Fruit fly (Drosophila melanogaster): ENCODE results near the gene Dic1.

Gene Dic1

dm6 chr3R:13400902-13401721 is 36.4 kb downstream of the Dic1 start (continued):
- peak; percentile 91 for TF ChIP-seq CG4318 (GFP tag; optimal IDR thresholded peaks at IDR 0.05)
- peak; percentile 91 for TF ChIP-seq CG1621 (tag; optimal IDR thresholded peaks at IDR 0.05)
- peak; percentile 76 for TF ChIP-seq CG9139 (GFP tag; optimal IDR thresholded peaks at IDR 0.05)
- TF ChIP-seq pdm3 (GFP tag; optimal IDR thresholded peaks at IDR 0.05) = peak; percentile 97
- peak; percentile 68 for TF ChIP-seq CG6854 (GFP tag; optimal IDR thresholded peaks at IDR 0.05)
- peak; percentile 93 for TF ChIP-seq vri (GFP tag; optimal IDR thresholded peaks at IDR 0.05)
- TF ChIP-seq fd85E (GFP tag; optimal IDR thresholded peaks at IDR 0.05) = peak; percentile 74
- peak; percentile 51 for TF ChIP-seq Eip93F (GFP tag; optimal IDR thresholded peaks at IDR 0.05)
- TF ChIP-seq fkh (GFP tag; optimal IDR thresholded peaks at IDR 0.05) = peak; percentile 18
- peak; percentile 94 for TF ChIP-seq Smox (GFP tag; optimal IDR thresholded peaks at IDR 0.05)
- TF ChIP-seq OdsH (GFP tag; optimal IDR thresholded peaks at IDR 0.05) = peak; percentile 96
- peak; percentile 83 for TF ChIP-seq CG11762 (GFP tag; optimal IDR thresholded peaks at IDR 0.05; ENCODE audit: insufficient read depth)
- TF ChIP-seq CG8632 (GFP tag; optimal IDR thresholded peaks at IDR 0.05) = peak; percentile 96
- TF ChIP-seq Eip78C (GFP tag) = peak; percentile 99
- TF ChIP-seq Eip75B (GFP tag; optimal IDR thresholded peaks at IDR 0.05) = peak; percentile 97
- peak; percentile 94 for TF ChIP-seq CG10669 (GFP tag; optimal IDR thresholded peaks at IDR 0.05)
- peak; percentile 25 for TF ChIP-seq Hr38 (GFP tag; optimal IDR thresholded peaks at IDR 0.05)
- peak; percentile 92 for TF ChIP-seq dsx (GFP tag; optimal IDR thresholded peaks at IDR 0.05; ENCODE audit: poor library complexity, severe bottlenecking)
- TF ChIP-seq CG3032 (tag; optimal IDR thresholded peaks at IDR 0.05) = peak; percentile 96
- TF ChIP-seq achi (GFP tag; optimal IDR thresholded peaks at IDR 0.05) = peak; percentile 93
- TF ChIP-seq CG32006 (GFP tag; optimal IDR thresholded peaks at IDR 0.05) = peak; percentile 97
- TF ChIP-seq Hr39 (GFP tag; optimal IDR thresholded peaks at IDR 0.05) = peak; percentile 94
- TF ChIP-seq CG8119 (GFP tag; IDR thresholded peaks at IDR 0.05) = peak; percentile 94
- TF ChIP-seq CG6276 (GFP tag; optimal IDR thresholded peaks at IDR 0.05) = peak; percentile 92
- peak; percentile 91 for TF ChIP-seq fd59A (GFP tag; optimal IDR thresholded peaks at IDR 0.05)
- peak; percentile 85; the same call in 2 of the 3 replicates for TF ChIP-seq eg (GFP tag; IDR thresholded peaks at IDR 0.05)
- TF ChIP-seq Sox14 (GFP tag; optimal IDR thresholded peaks at IDR 0.05) = peak; percentile 96
- peak; percentile 91 to 93 for TF ChIP-seq ss (GFP tag; optimal IDR thresholded peaks at IDR 0.05)
- TF ChIP-seq Lpt (GFP tag; optimal IDR thresholded peaks at IDR 0.05) = peak; percentile 80
- peak; percentile 90 for TF ChIP-seq CG16779 (tag; optimal IDR thresholded peaks at IDR 0.05)
- TF ChIP-seq topi (GFP tag; optimal IDR thresholded peaks at IDR 0.05) = peak; percentile 93
- peak; percentile 93 for TF ChIP-seq CG6808 (GFP tag; optimal IDR thresholded peaks at IDR 0.05)
- peak; percentile 97 for TF ChIP-seq Hr4 (GFP tag; optimal IDR thresholded peaks at IDR 0.05)
- peak; percentile 88 for TF ChIP-seq CG6163 (GFP tag; IDR thresholded peaks at IDR 0.05)

DNA sequence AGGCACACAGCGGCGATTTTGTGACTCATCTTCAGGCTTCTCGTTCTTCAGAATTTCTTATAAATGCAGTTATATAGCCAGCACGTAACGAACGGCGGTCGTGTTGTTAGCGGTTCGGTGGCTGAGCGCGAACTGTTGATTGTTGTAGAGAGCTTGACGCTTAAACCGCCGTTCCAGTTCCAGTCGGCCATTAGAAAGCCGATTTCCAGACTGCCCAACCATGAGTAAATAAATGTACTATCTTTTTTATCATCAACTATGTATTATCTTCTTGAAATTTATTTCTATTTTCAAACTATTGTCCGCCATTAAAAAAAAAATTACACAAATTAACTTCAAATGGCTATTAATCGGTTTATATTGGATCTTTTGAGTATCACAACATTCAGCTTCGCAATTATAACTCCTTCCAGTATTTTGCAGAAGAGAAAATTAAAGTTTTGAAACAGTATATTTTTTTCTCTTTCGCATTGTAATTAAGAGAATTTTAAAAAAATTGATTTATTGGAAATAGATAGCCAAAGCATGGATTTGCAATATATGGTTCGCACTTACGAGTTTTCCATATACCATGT is 37.1 kb downstream of the Dic1 start, which contains the start of gene GILT1:
GILT1 (minus strand) TSS at position 141 of the 575 bp plus-strand sequence.
- TF ChIP-seq Lpt (GFP tag; optimal IDR thresholded peaks at IDR 0.05) = no peak
- no peak for TF ChIP-seq OdsH (GFP tag; optimal IDR thresholded peaks at IDR 0.05)
- TF ChIP-seq Blimp-1 (GFP tag; optimal IDR thresholded peaks at IDR 0.05) = no peak
- TF ChIP-seq Eip75B (GFP tag; optimal IDR thresholded peaks at IDR 0.05) = no peak
- TF ChIP-seq CG6854 (GFP tag; optimal IDR thresholded peaks at IDR 0.05) = peak; percentile 44
- TF ChIP-seq Eip78C (GFP tag) = no peak
- 0 out of 2 replicates have a peak, but pooled peaks have one; percentile 7 for TF ChIP-seq CG15336 (GFP tag; IDR thresholded peaks at IDR 0.05)
- no peak for TF ChIP-seq Hr39 (GFP tag; optimal IDR thresholded peaks at IDR 0.05)
- no peak for TF ChIP-seq CG7368 (GFP tag; optimal IDR thresholded peaks at IDR 0.05)
- no peak for TF ChIP-seq Sox15 (GFP tag; optimal IDR thresholded peaks at IDR 0.05)
- TF ChIP-seq Smox (GFP tag; optimal IDR thresholded peaks at IDR 0.05) = peak; percentile 30
- no peak for TF ChIP-seq CG16779 (tag; optimal IDR thresholded peaks at IDR 0.05)
- no peak for TF ChIP-seq CG32006 (GFP tag; optimal IDR thresholded peaks at IDR 0.05)
- TF ChIP-seq Met (GFP tag; optimal IDR thresholded peaks at IDR 0.05) = no peak
- no peak for TF ChIP-seq Hr38 (GFP tag; optimal IDR thresholded peaks at IDR 0.05)
- no peak for TF ChIP-seq salr (GFP tag; optimal IDR thresholded peaks at IDR 0.05)
- no peak for TF ChIP-seq CG6276 (GFP tag; optimal IDR thresholded peaks at IDR 0.05)
- no peak for TF ChIP-seq Eip93F (GFP tag; optimal IDR thresholded peaks at IDR 0.05)
- TF ChIP-seq svp (GFP tag) = no peak
- no peak for TF ChIP-seq achi (GFP tag; optimal IDR thresholded peaks at IDR 0.05)
- TF ChIP-seq CG10631 (GFP tag; optimal IDR thresholded peaks at IDR 0.05) = no peak
- peak; percentile 27 for TF ChIP-seq Hr4 (GFP tag; optimal IDR thresholded peaks at IDR 0.05)
- TF ChIP-seq esn (GFP tag; optimal IDR thresholded peaks at IDR 0.05) = peak; percentile 20
- no peak for TF ChIP-seq acj6 (GFP tag; optimal IDR thresholded peaks at IDR 0.05)
- peak; percentile 11 for TF ChIP-seq fkh (GFP tag; optimal IDR thresholded peaks at IDR 0.05)
- no peak for TF ChIP-seq pdm3 (GFP tag; optimal IDR thresholded peaks at IDR 0.05)
- TF ChIP-seq CG10669 (GFP tag; optimal IDR thresholded peaks at IDR 0.05) = no peak
- TF ChIP-seq fd59A (GFP tag; optimal IDR thresholded peaks at IDR 0.05) = no peak
- TF ChIP-seq net (GFP tag; optimal IDR thresholded peaks at IDR 0.05) = no peak
- TF ChIP-seq CG6808 (GFP tag; optimal IDR thresholded peaks at IDR 0.05) = no peak

Measured in whole organism, prepupa.